Worm (Caenorhabditis elegans) whole organism, L3 larva: ENCODE data around the gene sre-41.

ENCODE experiments used
- ZK546.5 ChIP-seq: sonication (generic microtip); optimal IDR thresholded peaks from 2 replicates; lab custom pipeline; 2017; ENCODE audit warnings: missing biosample characterization, missing genetic modification characterization
- ama-1 ChIP-seq: fragments of 150-350 bp; optimal IDR thresholded peaks from 2 replicates; lab custom pipeline; 2018
- ceh-28 ChIP-seq: fragments of 150-350 bp; optimal IDR thresholded peaks from 2 replicates; lab custom pipeline; 2014; ENCODE audit warnings: missing biosample characterization, missing genetic modification reagents, missing genetic modification characterization
- ceh-82 ChIP-seq: fragments of 150-350 bp; optimal IDR thresholded peaks from 2 replicates; lab custom pipeline; 2014; ENCODE audit warnings: missing biosample characterization, missing genetic modification characterization
- fkh-10 ChIP-seq: sonication (generic microtip); optimal IDR thresholded peaks from 2 replicates; lab custom pipeline; 2017; ENCODE audit warnings: missing biosample characterization, missing genetic modification reagents, missing genetic modification characterization
- fos-1 ChIP-seq: fragments of 150-350 bp; optimal IDR thresholded peaks from 2 replicates; lab custom pipeline; 2014; ENCODE audit warnings: missing biosample characterization, missing genetic modification characterization
- jun-1 ChIP-seq: fragments of 150-350 bp; optimal IDR thresholded peaks from 2 replicates; lab custom pipeline; 2014; ENCODE audit warnings: missing biosample characterization, missing genetic modification reagents, missing genetic modification characterization
- nfya-1 ChIP-seq: sonication (generic microtip); optimal IDR thresholded peaks from 2 replicates; lab custom pipeline; 2017; ENCODE audit warnings: missing genetic modification characterization, mild to moderate bottlenecking, missing compliant biosample characterization, antibody characterized with exemption, moderate library complexity; ENCODE audit not compliant: insufficient read depth
- nhr-11 ChIP-seq: fragments of 150-350 bp; optimal IDR thresholded peaks from 2 replicates; lab custom pipeline; 2014; ENCODE audit warnings: missing biosample characterization, missing genetic modification characterization
- nhr-23 ChIP-seq: fragments of 150-350 bp; optimal IDR thresholded peaks from 2 replicates; lab custom pipeline; 2014; ENCODE audit warnings: missing biosample characterization, missing genetic modification reagents, missing genetic modification characterization
- unc-62 ChIP-seq: fragments of 150-350 bp; sonication (generic microtip); optimal IDR thresholded peaks from 4 replicates; lab custom pipeline; 2014; ENCODE audit warnings: missing biosample characterization, missing genetic modification reagents, missing genetic modification characterization
- ztf-11 ChIP-seq: fragments of 150-350 bp; optimal IDR thresholded peaks from 2 replicates; lab custom pipeline; 2014; ENCODE audit warnings: missing biosample characterization, missing genetic modification characterization
- ztf-4 ChIP-seq: fragments of 150-350 bp; optimal IDR thresholded peaks from 2 replicates; lab custom pipeline; 2014; ENCODE audit warnings: missing biosample characterization, missing genetic modification characterization

DNA sequence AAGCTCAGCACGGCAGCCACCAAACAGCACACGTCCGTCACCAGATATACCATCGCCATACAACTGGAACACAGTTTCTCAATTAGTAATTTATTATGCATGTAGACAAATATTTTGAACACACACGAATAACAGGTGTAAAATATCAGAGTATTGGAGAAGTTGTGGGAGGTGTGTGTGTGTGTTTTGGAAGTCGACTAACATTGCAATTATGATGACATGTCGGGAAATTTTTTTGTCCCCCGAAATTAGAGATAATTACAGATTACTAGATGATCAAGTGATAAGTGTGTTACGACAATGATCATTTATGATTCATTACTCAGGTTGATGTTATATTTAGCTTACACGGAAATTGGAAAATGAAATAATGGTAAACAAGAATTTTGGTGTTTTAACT is 41.7 kb downstream of the sre-41 start, which contains the start of gene Y57A10C.8:
- TF ChIP-seq ztf-4 (tag; lab: Kevin White, UChicago), result no peak
- TF ChIP-seq unc-62, result no peak
- TF ChIP-seq ama-1 (lab: Kevin White, UChicago), result no peak
- TF ChIP-seq jun-1 (tag; lab: Kevin White, UChicago), result no peak
- no peak for TF ChIP-seq nfya-1 (tag; lab: Kevin White, UChicago)
- TF ChIP-seq nhr-11 (tag; lab: Kevin White, UChicago), result no peak
- TF ChIP-seq fos-1 (tag; lab: Kevin White, UChicago), result no peak
- no peak for TF ChIP-seq ZK546.5 (tag; lab: Kevin White, UChicago)
- TF ChIP-seq ceh-82, result no peak
- no peak for TF ChIP-seq ztf-11 (tag; lab: Kevin White, UChicago)
- TF ChIP-seq ceh-28 (tag; lab: Kevin White, UChicago), result no peak
- TF ChIP-seq nhr-23 (tag; lab: Kevin White, UChicago), result no peak
- no peak for TF ChIP-seq fkh-10 (GFP tag; lab: Kevin White, UChicago)
